Worm (Caenorhabditis elegans): ENCODE data around the gene C44C10.5.

- no peak for TF ChIP-seq nhr-77 (tag; optimal IDR thresholded peaks at IDR 0.05)
- TF ChIP-seq zag-1 (tag; optimal IDR thresholded peaks at IDR 0.05) = no peak
- no peak for TF ChIP-seq snpc-4 (tag; optimal IDR thresholded peaks at IDR 0.05)
- no peak for TF ChIP-seq unc-130 (GFP tag; optimal IDR thresholded peaks at IDR 0.05)
- no peak for TF ChIP-seq pha-4 (GFP tag; IDR thresholded peaks at IDR 0.05)
- TF ChIP-seq pha-4 (tag; optimal IDR thresholded peaks at IDR 0.05) = peak; percentile 62
- TF ChIP-seq nhr-28 (tag; optimal IDR thresholded peaks at IDR 0.05) = no peak
- no peak for TF ChIP-seq T20F7.1 (GFP tag; optimal IDR thresholded peaks at IDR 0.05)
- no peak for TF ChIP-seq ceh-28 (tag; optimal IDR thresholded peaks at IDR 0.05)
- TF ChIP-seq fos-1 (tag; optimal IDR thresholded peaks at IDR 0.05) = no peak
- no peak for TF ChIP-seq cey-2 (tag; optimal IDR thresholded peaks at IDR 0.05; ENCODE audit: borderline replicate concordance, insufficient read depth)
- no peak for TF ChIP-seq nhr-42 (GFP tag; IDR thresholded peaks at IDR 0.05)
- TF ChIP-seq pqm-1 (tag; optimal IDR thresholded peaks at IDR 0.05) = no peak
- TF ChIP-seq R02D3.7 (tag; optimal IDR thresholded peaks at IDR 0.05) = no peak
Measured at ce11 chrX:11664184-11664583, 26.2 kb upstream of the C44C10.5 start.
